Fruit fly (Drosophila melanogaster) whole organism, embryonic: ENCODE results near the gene CG42671.

Experiments used
- Atf3 ChIP-seq: fragments of 200-800 bp; sonication (Bioruptor generic); optimal IDR thresholded peaks from 3 replicates; lab custom pipeline; 2016; ENCODE audit warnings: missing biosample characterization, missing genetic modification characterization
- Bteb2 ChIP-seq: fragments of 200-800 bp; sonication (Bioruptor generic); optimal IDR thresholded peaks from 2 replicates; lab custom pipeline; 2016; ENCODE audit warnings: missing biosample characterization, missing genetic modification characterization
- CG11247 ChIP-seq: fragments of 200-800 bp; sonication (Bioruptor generic); IDR thresholded peaks from 2 replicates; pipeline ENCODE4 v1.3.6; 2022; ENCODE audit warnings: missing biosample characterization, missing genetic modification characterization
- CG11504 ChIP-seq: fragments of 200-800 bp; sonication (Bioruptor generic); optimal IDR thresholded peaks from 3 replicates; lab custom pipeline; 2019; ENCODE audit warnings: missing biosample characterization, mild to moderate bottlenecking, missing genetic modification characterization, moderate library complexity
- CG13775 ChIP-seq: fragments of 200-800 bp; sonication (Bioruptor generic); optimal IDR thresholded peaks from 3 replicates; lab custom pipeline; 2017; ENCODE audit warnings: missing biosample characterization, mild to moderate bottlenecking, missing genetic modification characterization
- CG15011 ChIP-seq: fragments of 200-800 bp; sonication (Bioruptor generic); optimal IDR thresholded peaks from 3 replicates; lab custom pipeline; 2018; ENCODE audit warnings: missing biosample characterization, mild to moderate bottlenecking, missing genetic modification characterization
- CG1647 ChIP-seq: fragments of 200-800 bp; sonication (Bioruptor generic); optimal IDR thresholded peaks from 3 replicates; lab custom pipeline; 2016; ENCODE audit warnings: missing biosample characterization, missing genetic modification characterization
- CG30431 ChIP-seq: fragments of 200-800 bp; sonication (Bioruptor generic); optimal IDR thresholded peaks from 2 replicates; lab custom pipeline; 2017; ENCODE audit warnings: missing biosample characterization, missing genetic modification characterization
- CG34422 ChIP-seq: fragments of 200-800 bp; sonication (Bioruptor generic); IDR thresholded peaks from 3 replicates; pipeline ENCODE4 v1.3.6; 2022; ENCODE audit warnings: missing biosample characterization, missing genetic modification characterization
- CG6175 ChIP-seq: fragments of 200-800 bp; sonication (Bioruptor generic); IDR thresholded peaks from 3 replicates; pipeline ENCODE4 v1.3.6; 2022; ENCODE audit warnings: missing biosample characterization, missing genetic modification characterization
- CG6854 ChIP-seq: fragments of 200-800 bp; sonication (Bioruptor generic); optimal IDR thresholded peaks from 3 replicates; lab custom pipeline; 2017; ENCODE audit warnings: missing biosample characterization, mild to moderate bottlenecking, missing genetic modification characterization
- CG7357 ChIP-seq: fragments of 200-800 bp; sonication (Bioruptor generic); IDR thresholded peaks from 3 replicates; pipeline ENCODE4 v1.3.6; 2022; ENCODE audit warnings: missing biosample characterization, missing genetic modification characterization
- CG7745 ChIP-seq: fragments of 200-800 bp; sonication (Bioruptor generic); optimal IDR thresholded peaks from 2 replicates; lab custom pipeline; 2018; ENCODE audit warnings: missing biosample characterization, mild to moderate bottlenecking, missing genetic modification characterization, moderate library complexity
- CG7963 ChIP-seq: fragments of 200-800 bp; sonication (Bioruptor generic); IDR thresholded peaks from 3 replicates; pipeline ENCODE4 v1.3.6; 2022; ENCODE audit warnings: missing biosample characterization, missing genetic modification characterization; ENCODE audit not compliant: partially characterized antibody
- Camta ChIP-seq: fragments of 200-800 bp; sonication (Bioruptor generic); optimal IDR thresholded peaks from 2 replicates; lab custom pipeline; 2016; ENCODE audit warnings: missing biosample characterization, missing genetic modification characterization
- Dad ChIP-seq: fragments of 200-800 bp; sonication (Bioruptor generic); optimal IDR thresholded peaks from 3 replicates; lab custom pipeline; 2016; ENCODE audit warnings: missing biosample characterization, missing genetic modification characterization
- Dp ChIP-seq: fragments of 200-800 bp; sonication (Bioruptor generic); optimal IDR thresholded peaks from 2 replicates; lab custom pipeline; 2018; ENCODE audit warnings: missing biosample characterization, mild to moderate bottlenecking, missing genetic modification characterization, moderate library complexity
- Dref ChIP-seq: fragments of 200-800 bp; sonication (Bioruptor generic); IDR thresholded peaks from 2 replicates; pipeline ENCODE4 v1.3.6; 2022; ENCODE audit warnings: missing biosample characterization, missing genetic modification characterization
- E2f1 ChIP-seq: fragments of 200-800 bp; sonication (Bioruptor generic); IDR thresholded peaks from 2 replicates; pipeline ENCODE4 v1.3.6; 2022; ENCODE audit warnings: missing biosample characterization, missing genetic modification characterization
- H15 ChIP-seq: fragments of 200-800 bp; sonication (Bioruptor generic); IDR thresholded peaks from 3 replicates; pipeline ENCODE4 v1.3.6; 2022; ENCODE audit warnings: missing biosample characterization, missing genetic modification characterization
- HmgZ ChIP-seq: fragments of 200-800 bp; sonication (Bioruptor generic); optimal IDR thresholded peaks from 2 replicates; lab custom pipeline; 2018; ENCODE audit warnings: missing biosample characterization, mild to moderate bottlenecking, missing genetic modification characterization
- Jarid2 ChIP-seq: fragments of 200-800 bp; sonication (Bioruptor generic); optimal IDR thresholded peaks from 3 replicates; lab custom pipeline; 2017; ENCODE audit warnings: mild to moderate bottlenecking, missing biosample characterization, missing genetic modification reagents, missing genetic modification characterization
- Kr ChIP-seq: fragments of 200-800 bp; sonication (Bioruptor generic); optimal IDR thresholded peaks from 2 replicates; lab custom pipeline; 2017; ENCODE audit warnings: missing biosample characterization, mild to moderate bottlenecking, missing genetic modification characterization
- NK7.1 ChIP-seq: fragments of 200-800 bp; sonication (Bioruptor generic); optimal IDR thresholded peaks from 3 replicates; lab custom pipeline; 2016; ENCODE audit warnings: missing biosample characterization, missing genetic modification characterization
- Six4 ChIP-seq: fragments of 200-800 bp; sonication (Bioruptor generic); optimal IDR thresholded peaks from 2 replicates; lab custom pipeline; 2016; ENCODE audit warnings: missing biosample characterization, missing genetic modification characterization
- Sox100B ChIP-seq: fragments of 200-800 bp; sonication (Bioruptor generic); optimal IDR thresholded peaks from 3 replicates; lab custom pipeline; 2018; ENCODE audit warnings: missing biosample characterization, mild to moderate bottlenecking, missing genetic modification characterization
- Sox102F ChIP-seq: fragments of 200-800 bp; sonication (Bioruptor generic); optimal IDR thresholded peaks from 2 replicates; lab custom pipeline; 2018; ENCODE audit warnings: missing biosample characterization, mild to moderate bottlenecking, missing genetic modification characterization, moderate library complexity
- Spps ChIP-seq: fragments of 200-800 bp; sonication (Bioruptor generic); optimal IDR thresholded peaks from 2 replicates; lab custom pipeline; 2018; ENCODE audit warnings: missing biosample characterization, mild to moderate bottlenecking, missing genetic modification characterization
- Sry-β ChIP-seq: fragments of 200-800 bp; sonication (Bioruptor generic); optimal IDR thresholded peaks from 2 replicates; lab custom pipeline; 2018; ENCODE audit warnings: missing biosample characterization, mild to moderate bottlenecking, missing genetic modification characterization, moderate library complexity
- Ssrp ChIP-seq: fragments of 200-800 bp; sonication (Bioruptor generic); optimal IDR thresholded peaks from 2 replicates; lab custom pipeline; 2018; ENCODE audit warnings: missing biosample characterization, mild to moderate bottlenecking, missing genetic modification characterization, moderate library complexity
- Taf1 ChIP-seq: fragments of 200-800 bp; sonication (Bioruptor generic); IDR thresholded peaks from 2 replicates; pipeline ENCODE4 v1.3.6; 2022; ENCODE audit warnings: missing biosample characterization, missing genetic modification characterization
- ap ChIP-seq: fragments of 200-800 bp; sonication (Bioruptor generic); IDR thresholded peaks from 2 replicates; pipeline ENCODE4 v1.3.6; 2022; ENCODE audit warnings: missing biosample characterization, missing genetic modification characterization
- chinmo ChIP-seq: fragments of 200-800 bp; sonication (Bioruptor generic); IDR thresholded peaks from 4 replicates; pipeline ENCODE4 v1.3.6; 2022; ENCODE audit warnings: missing biosample characterization, missing genetic modification characterization; ENCODE audit not compliant: partially characterized antibody
- chn ChIP-seq: fragments of 200-800 bp; sonication (Bioruptor generic); optimal IDR thresholded peaks from 2 replicates; lab custom pipeline; 2016; ENCODE audit warnings: missing biosample characterization, missing genetic modification characterization
- ci ChIP-seq: fragments of 200-800 bp; sonication (Bioruptor generic); IDR thresholded peaks from 3 replicates; pipeline ENCODE4 v1.3.6; 2022; ENCODE audit warnings: missing biosample characterization, missing genetic modification characterization
- croc ChIP-seq: fragments of 200-800 bp; sonication (Bioruptor generic); conservative IDR thresholded peaks from 3 replicates; pipeline ENCODE4 v1.3.6; 2022; ENCODE audit warnings: missing biosample characterization, missing genetic modification characterization
- dysf ChIP-seq: fragments of 200-800 bp; sonication (Bioruptor generic); IDR thresholded peaks from 3 replicates; pipeline ENCODE4 v1.3.6; 2022; ENCODE audit warnings: missing biosample characterization, missing genetic modification characterization
- grau ChIP-seq: fragments of 200-800 bp; optimal IDR thresholded peaks from 3 replicates; lab custom pipeline; 2019; ENCODE audit warnings: missing biosample characterization, mild to moderate bottlenecking, missing genetic modification characterization, moderate library complexity
- lab ChIP-seq: fragments of 200-800 bp; sonication (Bioruptor generic); optimal IDR thresholded peaks from 3 replicates; lab custom pipeline; 2017; ENCODE audit warnings: missing biosample characterization, missing genetic modification characterization, mild to moderate bottlenecking, moderate library complexity, missing genetic modification reagents
- lola ChIP-seq, 3 experiments: fragments of >200 bp in 2 of 3; fragments of 200-800 bp in 1 of 3; sonication (Bioruptor generic) in 1 of 3; optimal IDR thresholded peaks; 2 replicates each; lab custom pipeline; 2017 to 2019; ENCODE audit warnings: missing biosample characterization in 3 of 3, missing genetic modification characterization in 3 of 3, mild to moderate bottlenecking in 1 of 3, moderate library complexity in 1 of 3
- mld ChIP-seq: fragments of 200-800 bp; sonication (Bioruptor generic); IDR thresholded peaks from 3 replicates; pipeline ENCODE4 v1.3.6; 2022; ENCODE audit warnings: missing biosample characterization, missing genetic modification characterization; ENCODE audit not compliant: partially characterized antibody
- nerfin-2 ChIP-seq: fragments of 200-800 bp; sonication (Bioruptor generic); IDR thresholded peaks from 2 replicates; pipeline ENCODE4 v1.3.6; 2022; ENCODE audit warnings: missing biosample characterization, missing genetic modification characterization; ENCODE audit not compliant: partially characterized antibody
- sc ChIP-seq, 3 experiments: fragments of >200 bp in 2 of 3; fragments of 200-800 bp in 1 of 3; sonication (Bioruptor generic) in 1 of 3; optimal IDR thresholded peaks; 2 replicates in 2 of 3; 3 replicates in 1 of 3; lab custom pipeline; 2017; ENCODE audit warnings: mild to moderate bottlenecking in 1 of 3, missing biosample characterization in 1 of 3, missing genetic modification characterization in 1 of 3, missing genetic modification reagents in 1 of 3
- sr ChIP-seq: fragments of 200-800 bp; sonication (Bioruptor generic); IDR thresholded peaks from 3 replicates; pipeline ENCODE4 v1.3.6; 2022; ENCODE audit warnings: missing biosample characterization, missing genetic modification characterization
- tap ChIP-seq: fragments of 200-800 bp; optimal IDR thresholded peaks from 3 replicates; lab custom pipeline; 2019; ENCODE audit warnings: missing biosample characterization, mild to moderate bottlenecking, missing genetic modification characterization, moderate library complexity
- vnd ChIP-seq: fragments of 200-800 bp; sonication (Bioruptor generic); IDR thresholded peaks from 3 replicates; pipeline ENCODE4 v1.3.6; 2022; ENCODE audit warnings: missing biosample characterization, missing genetic modification characterization; ENCODE audit not compliant: partially characterized antibody
- vvl ChIP-seq: fragments of 200-800 bp; sonication (Bioruptor generic); IDR thresholded peaks from 2 replicates; pipeline ENCODE4 v1.3.6; 2022; ENCODE audit warnings: missing biosample characterization, missing genetic modification characterization
- yki ChIP-seq: fragments of >200 bp; optimal IDR thresholded peaks from 3 replicates; lab custom pipeline; 2018
- zen2 ChIP-seq: fragments of 200-800 bp; sonication (Bioruptor generic); IDR thresholded peaks from 3 replicates; pipeline ENCODE4 v1.3.6; 2022; ENCODE audit warnings: missing biosample characterization, missing genetic modification characterization; ENCODE audit not compliant: partially characterized antibody

CG42671 gene

DNA sequence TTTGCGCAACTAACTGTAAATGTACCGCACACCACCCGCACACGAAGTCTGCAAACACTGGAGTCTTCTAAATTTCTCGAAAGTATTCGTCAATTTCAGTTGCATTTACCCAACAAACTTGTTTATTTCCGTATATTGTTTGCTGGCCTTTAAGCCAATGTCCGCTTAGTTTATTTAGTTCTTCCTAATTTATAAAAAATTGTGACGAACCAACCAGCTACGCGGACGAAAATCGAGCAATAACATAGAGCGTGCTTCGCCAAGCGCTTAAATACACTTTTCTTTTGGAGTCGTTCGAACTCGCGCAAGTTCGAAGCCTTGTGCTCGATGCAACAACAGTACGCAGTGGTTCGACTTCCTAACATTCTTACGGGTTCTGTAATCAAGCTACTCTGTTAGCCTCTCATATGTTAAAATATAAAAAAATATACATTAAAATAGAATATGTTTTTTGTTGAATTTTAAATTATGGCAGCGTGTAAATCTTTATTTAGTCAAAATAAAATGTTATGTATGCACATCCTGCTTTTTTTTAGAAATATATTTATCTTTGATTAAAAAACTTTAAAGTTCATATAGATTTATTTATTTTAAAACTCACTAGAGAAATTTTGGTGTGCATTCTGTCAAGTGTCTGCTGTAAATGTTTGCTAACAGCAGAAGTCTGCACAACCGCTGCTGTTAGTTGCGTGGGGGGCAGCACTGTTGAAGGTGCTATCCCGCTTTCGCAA lies 16.8 kb upstream of the CG42671 start, which contains the start of gene GlcAT-P (continued):
- TF ChIP-seq vnd (GFP tag; lab: Robert Waterston, UW) (no peak), zen2 (GFP tag; lab: Robert Waterston, UW) (no peak), E2f1 (peak; percentile 74), yki (no peak), Bteb2 (no peak), mld (GFP tag; lab: Robert Waterston, UW) (no peak), Atf3 (GFP tag; lab: Kevin White, UChicago) (no peak), nerfin-2 (no peak), dysf (GFP tag; lab: Robert Waterston, UW) (peak; percentile 71; the same call in 2 of the 3 replicates), Ssrp (tag; lab: Kevin White, UChicago) (peak; percentile 66), CG11247 (GFP tag; lab: Robert Waterston, UW) (no peak), H15 (GFP tag; lab: Robert Waterston, UW) (no peak), lab (GFP tag; lab: Kevin White, UChicago) (peak; percentile 75), sr (GFP tag; lab: Robert Waterston, UW) (no peak), Taf1 (GFP tag; lab: Robert Waterston, UW) (no peak), Jarid2 (GFP tag; lab: Kevin White, UChicago) (peak; percentile 74), chn (GFP tag; lab: Kevin White, UChicago) (no peak), tap (peak; percentile 63), Dad (no peak), Spps (no peak), CG13775 (GFP tag; lab: Kevin White, UChicago) (peak; percentile 64), Sox100B (peak; percentile 78), CG30431 (GFP tag; lab: Kevin White, UChicago) (no peak), Dp (GFP tag; lab: Kevin White, UChicago) (no peak), CG7963 (GFP tag; lab: Robert Waterston, UW) (no peak), Dref (GFP tag; lab: Robert Waterston, UW) (no peak), croc (GFP tag; lab: Robert Waterston, UW) (peak; percentile 34; the same call in 1 of the 3 replicates), grau (tag; lab: Kevin White, UChicago) (peak; percentile 89), ap (GFP tag; lab: Robert Waterston, UW) (peak; percentile 57), Six4 (GFP tag; lab: Kevin White, UChicago) (no peak), lola (GFP tag; optimal IDR thresholded peaks at IDR 0.05; lab: Kevin White, UChicago) (peak in 1 of 3 experiments; percentile 77), CG7357 (GFP tag; lab: Robert Waterston, UW) (no peak), Sox102F (GFP tag; lab: Kevin White, UChicago) (peak; percentile 81), chinmo (GFP tag; lab: Robert Waterston, UW) (no peak), sc (optimal IDR thresholded peaks at IDR 0.05; lab: Kevin White, UChicago) (no peak), sc (GFP tag; optimal IDR thresholded peaks at IDR 0.05; lab: Kevin White, UChicago) (peak; percentile 24), vvl (GFP tag; lab: Robert Waterston, UW) (peak; percentile 85), Sry-β (GFP tag; lab: Kevin White, UChicago) (no peak), CG6854 (GFP tag; lab: Kevin White, UChicago) (no peak), CG7745 (tag; lab: Kevin White, UChicago) (no peak), CG15011 (GFP tag; lab: Kevin White, UChicago) (no peak), ci (GFP tag; lab: Robert Waterston, UW) (peak; percentile 48; the same call in 1 of the 3 replicates), Kr (GFP tag; lab: Kevin White, UChicago) (no peak), CG34422 (GFP tag; lab: Robert Waterston, UW) (peak; percentile 52; the same call in 2 of the 3 replicates), Camta (GFP tag; lab: Kevin White, UChicago) (peak; percentile 11), CG11504 (tag; lab: Kevin White, UChicago) (peak; percentile 82), CG6175 (no peak), HmgZ (peak; percentile 22), CG1647 (no peak), NK7.1 (GFP tag; lab: Kevin White, UChicago) (no peak)
